Worm (Caenorhabditis elegans) whole organism, L2 larva: Measurements from ENCODE around the gene F40E10.5.

Experiments
- C34F6.9 ChIP-seq: fragments of 150-350 bp; optimal IDR thresholded peaks from 2 replicates; lab custom pipeline; 2014; ENCODE audit warnings: missing biosample characterization, missing genetic modification characterization
- R02D3.7 ChIP-seq: fragments of 150-350 bp; optimal IDR thresholded peaks from 2 replicates; lab custom pipeline; 2014; ENCODE audit warnings: missing biosample characterization, missing genetic modification characterization
- dmd-4 ChIP-seq: sonication (generic microtip); optimal IDR thresholded peaks from 2 replicates; lab custom pipeline; 2017; ENCODE audit warnings: missing biosample characterization, missing genetic modification characterization
- lin-39 ChIP-seq: fragments of 150-350 bp; optimal IDR thresholded peaks from 2 replicates; lab custom pipeline; 2014; ENCODE audit warnings: missing biosample characterization, missing genetic modification reagents, missing genetic modification characterization
- mdl-1 ChIP-seq, 2 experiments: fragments of 150-350 bp in 1 of 2; sonication (generic microtip) in 1 of 2; optimal IDR thresholded peaks; 2 replicates each; lab custom pipeline; 2017; ENCODE audit warnings: missing biosample characterization in 2 of 2, missing genetic modification characterization in 2 of 2
- nhr-12 ChIP-seq: fragments of 150-350 bp; optimal IDR thresholded peaks from 2 replicates; lab custom pipeline; 2014; ENCODE audit warnings: missing biosample characterization, missing genetic modification characterization
- nhr-23 ChIP-seq: fragments of 150-350 bp; optimal IDR thresholded peaks from 2 replicates; lab custom pipeline; 2014; ENCODE audit warnings: missing biosample characterization, missing genetic modification reagents, missing genetic modification characterization
- nhr-237 ChIP-seq: fragments of 150-350 bp; optimal IDR thresholded peaks from 2 replicates; lab custom pipeline; 2014; ENCODE audit warnings: missing biosample characterization, missing genetic modification characterization
- unc-62 ChIP-seq: fragments of 150-350 bp; optimal IDR thresholded peaks from 2 replicates; lab custom pipeline; 2014; ENCODE audit warnings: missing biosample characterization, missing genetic modification reagents, missing genetic modification characterization

DNA sequence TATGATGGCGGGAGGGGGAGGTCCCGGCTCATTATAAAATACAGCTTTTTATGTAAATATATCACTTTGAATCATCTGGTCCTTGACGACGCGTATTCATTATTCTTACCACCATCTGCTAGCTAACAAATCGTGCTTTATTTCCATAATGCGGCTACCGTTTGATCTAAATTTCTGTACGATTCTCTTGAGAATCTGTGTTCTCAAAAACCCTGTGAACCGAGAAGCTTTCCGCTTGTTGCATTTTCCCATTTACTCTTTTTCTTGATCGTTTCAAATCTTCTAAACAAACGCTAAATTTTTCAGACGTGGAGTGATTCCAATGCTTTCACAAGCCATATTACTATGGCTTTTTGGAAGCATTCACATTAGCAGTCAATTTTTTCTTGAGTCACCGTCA, 46.9 kb upstream of the F40E10.5 start, which contains the start of gene syg-2:
- TF ChIP-seq dmd-4 (tag; lab: Kevin White, UChicago) (no peak), nhr-23 (tag; lab: Kevin White, UChicago) (no peak), R02D3.7 (no peak), mdl-1 (tag; optimal IDR thresholded peaks at IDR 0.05; lab: Kevin White, UChicago) (no peak), nhr-237 (tag; lab: Kevin White, UChicago) (no peak), unc-62 (GFP tag; lab: Kevin White, UChicago) (no peak), lin-39 (tag; lab: Kevin White, UChicago) (no peak), nhr-12 (tag; lab: Kevin White, UChicago) (no peak), C34F6.9 (tag; lab: Kevin White, UChicago) (no peak)
